Worm (Caenorhabditis elegans) whole organism, mixed stage, embryonic: ENCODE measurements around the gene anoh-2.

Experiments
- blmp-1 ChIP-seq: fragments of 150-350 bp; optimal IDR thresholded peaks from 2 replicates; lab custom pipeline; 2014; ENCODE audit warnings: missing biosample characterization, missing genetic modification characterization
- ces-1 ChIP-seq: fragments of 150-350 bp; optimal IDR thresholded peaks from 2 replicates; lab custom pipeline; 2014; ENCODE audit warnings: missing biosample characterization, missing genetic modification reagents, missing genetic modification characterization
- elt-3 ChIP-seq: fragments of 150-350 bp; optimal IDR thresholded peaks from 2 replicates; lab custom pipeline; 2014; ENCODE audit warnings: missing biosample characterization, missing genetic modification characterization
- flh-1 ChIP-seq: fragments of 200-800 bp; sonication (Bioruptor generic); optimal IDR thresholded peaks from 2 replicates; lab custom pipeline; 2018; ENCODE audit warnings: mild to moderate bottlenecking, missing genetic modification characterization, moderate library complexity, missing compliant biosample characterization
- lin-13 ChIP-seq: fragments of 150-350 bp; optimal IDR thresholded peaks from 2 replicates; lab custom pipeline; 2014; ENCODE audit warnings: missing biosample characterization, missing genetic modification characterization
- lin-32 ChIP-seq: fragments of 200-800 bp; sonication (Bioruptor generic); optimal IDR thresholded peaks from 2 replicates; lab custom pipeline; 2018; ENCODE audit warnings: mild to moderate bottlenecking, missing genetic modification characterization, missing compliant biosample characterization
- lsy-2 ChIP-seq: fragments of 150-350 bp; optimal IDR thresholded peaks from 2 replicates; lab custom pipeline; 2014; ENCODE audit warnings: missing biosample characterization, missing genetic modification characterization
- mep-1 ChIP-seq: fragments of 150-350 bp; optimal IDR thresholded peaks from 2 replicates; lab custom pipeline; 2017; ENCODE audit warnings: missing biosample characterization, missing genetic modification reagents, missing genetic modification characterization, inconsistent platforms
- nhr-2 ChIP-seq: fragments of 150-350 bp; optimal IDR thresholded peaks from 2 replicates; lab custom pipeline; 2014; ENCODE audit warnings: missing biosample characterization, missing genetic modification characterization
- nhr-237 ChIP-seq: fragments of 150-350 bp; optimal IDR thresholded peaks from 2 replicates; lab custom pipeline; 2014; ENCODE audit warnings: missing biosample characterization, missing genetic modification characterization
- nhr-76 ChIP-seq: sonication (generic microtip); optimal IDR thresholded peaks from 2 replicates; lab custom pipeline; 2017; ENCODE audit warnings: missing biosample characterization, missing genetic modification characterization
- pha-4 ChIP-seq: fragments of 150-350 bp; optimal IDR thresholded peaks from 2 replicates; lab custom pipeline; 2018; ENCODE audit warnings: missing biosample characterization, missing genetic modification reagents, missing genetic modification characterization
- snpc-4 ChIP-seq: fragments of 150-350 bp; optimal IDR thresholded peaks from 2 replicates; lab custom pipeline; 2014; ENCODE audit warnings: missing biosample characterization, missing genetic modification characterization
- unc-120 ChIP-seq: sonication (generic microtip); optimal IDR thresholded peaks from 2 replicates; lab custom pipeline; 2017; ENCODE audit warnings: missing genetic modification characterization, missing compliant biosample characterization; ENCODE audit not compliant: poor library complexity, severe bottlenecking
- unc-39 ChIP-seq: fragments of 150-350 bp; optimal IDR thresholded peaks from 2 replicates; lab custom pipeline; 2014; ENCODE audit warnings: missing biosample characterization, missing genetic modification characterization
- unc-62 ChIP-seq: fragments of 150-350 bp; optimal IDR thresholded peaks from 2 replicates; lab custom pipeline; 2014; ENCODE audit warnings: missing biosample characterization, missing genetic modification reagents, missing genetic modification characterization

Gene anoh-2

DNA sequence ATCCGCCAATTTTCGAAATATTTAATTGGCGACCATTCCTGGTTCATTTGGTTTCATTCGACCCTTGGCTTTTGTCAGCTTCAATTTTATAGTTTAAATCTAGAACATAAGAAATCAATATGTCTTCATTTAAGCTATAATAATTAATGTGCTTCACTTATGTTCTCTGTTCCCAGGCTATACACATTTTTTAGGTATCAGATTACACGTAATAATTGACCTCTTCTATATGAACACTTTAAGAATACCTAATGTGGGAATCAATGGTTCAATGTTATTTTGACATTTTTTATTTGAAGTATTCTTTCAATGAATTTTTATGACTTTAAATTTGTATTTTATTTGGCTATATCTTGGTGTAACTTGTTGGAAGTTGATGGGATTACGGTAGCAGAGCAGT is 51.2 kb downstream of the anoh-2 start, which contains the start of gene lgc-7:
Gene lgc-7 (plus strand): TSS at position 301 of the 400 bp plus-strand sequence.
- TF ChIP-seq lin-13 (tag; lab: Kevin White, UChicago) (no peak), lsy-2 (tag; lab: Kevin White, UChicago) (no peak), blmp-1 (no peak), nhr-76 (tag; lab: Kevin White, UChicago) (no peak), snpc-4 (no peak), nhr-237 (tag; lab: Kevin White, UChicago) (no peak), ces-1 (GFP tag; lab: Kevin White, UChicago) (no peak), pha-4 (no peak), unc-62 (GFP tag; lab: Kevin White, UChicago) (no peak), nhr-2 (tag; lab: Kevin White, UChicago) (no peak), mep-1 (tag; lab: Kevin White, UChicago) (no peak)

DNA sequence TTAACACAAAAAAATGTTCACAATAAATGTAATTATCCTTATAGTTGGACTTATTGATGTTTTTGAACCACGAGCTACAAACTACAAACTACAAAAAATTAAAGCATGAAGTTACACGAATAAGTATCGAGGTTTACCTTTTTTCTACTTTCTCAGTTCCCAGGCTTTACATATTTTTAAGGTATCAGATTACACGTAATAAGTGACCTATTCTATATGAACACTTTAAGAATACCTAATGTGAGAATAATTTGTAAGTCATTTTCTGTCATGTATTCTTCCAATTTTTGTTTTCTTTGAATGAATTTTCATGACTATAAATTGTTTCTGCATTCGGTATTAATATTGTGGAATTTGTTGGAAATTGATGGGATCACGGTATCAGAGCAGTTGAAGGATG is 57.4 kb downstream of the anoh-2 start, which contains the start of gene lgc-8:
Gene lgc-8 (plus strand): TSS at position 301 of the 400 bp plus-strand sequence.
- no peak for TF ChIP-seq elt-3 (tag; lab: Kevin White, UChicago)
- no peak for TF ChIP-seq unc-39 (tag; lab: Kevin White, UChicago)
- TF ChIP-seq nhr-237 (tag; lab: Kevin White, UChicago), result no peak
- TF ChIP-seq unc-62 (GFP tag; lab: Kevin White, UChicago), result no peak
- TF ChIP-seq unc-120 (tag; lab: Kevin White, UChicago), result no peak
- TF ChIP-seq flh-1 (GFP tag; lab: Kevin White, UChicago), result no peak
- no peak for TF ChIP-seq lin-32
